Fruit fly (Drosophila melanogaster) whole organism, embryonic: ENCODE data around the gene CG9992.
A peak's percentile ranks its signal among the peaks of the same experiment; 100 is the strongest.

ENCODE experiments used
- B-H1 ChIP-seq: fragments of 200-800 bp; sonication (Bioruptor generic); IDR thresholded peaks from 3 replicates; pipeline ENCODE4 v1.3.6; 2022; ENCODE audit warnings: missing biosample characterization, missing genetic modification characterization
- CG10979 ChIP-seq: fragments of 200-800 bp; sonication (Bioruptor generic); optimal IDR thresholded peaks from 2 replicates; lab custom pipeline; 2018; ENCODE audit warnings: missing biosample characterization, mild to moderate bottlenecking, missing genetic modification characterization, moderate library complexity
- CG11085 ChIP-seq: fragments of 200-800 bp; sonication (Bioruptor generic); IDR thresholded peaks from 2 replicates; pipeline ENCODE4 v1.3.6; 2022; ENCODE audit warnings: missing biosample characterization, missing genetic modification characterization
- CG15011 ChIP-seq: fragments of 200-800 bp; sonication (Bioruptor generic); optimal IDR thresholded peaks from 3 replicates; lab custom pipeline; 2018; ENCODE audit warnings: missing biosample characterization, mild to moderate bottlenecking, missing genetic modification characterization
- CG17612 ChIP-seq: fragments of 200-800 bp; sonication (Bioruptor generic); IDR thresholded peaks from 2 replicates; pipeline ENCODE4 v1.3.6; 2022; ENCODE audit warnings: missing biosample characterization, missing genetic modification characterization
- CG17829 ChIP-seq: fragments of 200-800 bp; optimal IDR thresholded peaks from 2 replicates; lab custom pipeline; 2019; ENCODE audit warnings: missing biosample characterization, mild to moderate bottlenecking, missing genetic modification characterization, moderate library complexity
- CG18262 ChIP-seq: fragments of 200-800 bp; optimal IDR thresholded peaks from 3 replicates; lab custom pipeline; 2019; ENCODE audit warnings: missing biosample characterization, mild to moderate bottlenecking, missing genetic modification characterization, moderate library complexity
- CG2889 ChIP-seq: fragments of 200-800 bp; sonication (Bioruptor generic); IDR thresholded peaks from 3 replicates; pipeline ENCODE4 v1.3.6; 2022; ENCODE audit warnings: missing biosample characterization, missing genetic modification characterization
- CG30020 ChIP-seq: fragments of 200-800 bp; optimal IDR thresholded peaks from 2 replicates; lab custom pipeline; 2019; ENCODE audit warnings: missing biosample characterization, mild to moderate bottlenecking, missing genetic modification characterization, moderate library complexity
- CG42726 ChIP-seq: fragments of 200-800 bp; sonication (Bioruptor generic); IDR thresholded peaks from 2 replicates; pipeline ENCODE4 v1.3.6; 2022; ENCODE audit warnings: missing biosample characterization, missing genetic modification characterization; ENCODE audit not compliant: partially characterized antibody
- CG4707 ChIP-seq: fragments of 200-800 bp; sonication (Bioruptor generic); optimal IDR thresholded peaks from 2 replicates; lab custom pipeline; 2018; ENCODE audit warnings: missing biosample characterization, mild to moderate bottlenecking, missing genetic modification characterization, moderate library complexity
- CG5953 ChIP-seq: fragments of 200-800 bp; sonication (Bioruptor generic); IDR thresholded peaks from 2 replicates; pipeline ENCODE4 v1.3.6; 2022; ENCODE audit warnings: missing biosample characterization, missing genetic modification characterization
- CG7372 ChIP-seq: fragments of 200-800 bp; sonication (Bioruptor generic); IDR thresholded peaks from 2 replicates; pipeline ENCODE4 v1.3.6; 2022; ENCODE audit warnings: missing biosample characterization, missing genetic modification characterization
- CG7786 ChIP-seq: fragments of 200-800 bp; sonication (Bioruptor generic); optimal IDR thresholded peaks from 2 replicates; lab custom pipeline; 2016; ENCODE audit warnings: missing biosample characterization, missing genetic modification characterization
- CG8290 ChIP-seq, 3 experiments: fragments of 200-800 bp; sonication (Bioruptor generic); optimal IDR thresholded peaks; 2 replicates each; lab custom pipeline; 2016 to 2019; ENCODE audit warnings: missing biosample characterization in 3 of 3, missing genetic modification characterization in 3 of 3, mild to moderate bottlenecking in 2 of 3, moderate library complexity in 1 of 3
- CG9609 ChIP-seq: fragments of 200-800 bp; sonication (Bioruptor generic); optimal IDR thresholded peaks from 3 replicates; lab custom pipeline; 2016; ENCODE audit warnings: missing biosample characterization, missing genetic modification characterization
- CG9817 ChIP-seq: fragments of 200-800 bp; sonication (Bioruptor generic); optimal IDR thresholded peaks from 2 replicates; lab custom pipeline; 2018; ENCODE audit warnings: missing biosample characterization, mild to moderate bottlenecking, missing genetic modification characterization, moderate library complexity
- Dip2 ChIP-seq: fragments of 200-800 bp; sonication (Bioruptor generic); IDR thresholded peaks from 2 replicates; pipeline ENCODE4 v1.3.6; 2022; ENCODE audit warnings: missing biosample characterization, missing genetic modification characterization
- Doc2 ChIP-seq: fragments of 200-800 bp; sonication (Bioruptor generic); IDR thresholded peaks from 2 replicates; pipeline ENCODE4 v1.3.6; 2022; ENCODE audit warnings: missing biosample characterization, missing genetic modification characterization
- Fer3 ChIP-seq: fragments of 200-800 bp; sonication (Bioruptor generic); optimal IDR thresholded peaks from 2 replicates; lab custom pipeline; 2018; ENCODE audit warnings: missing biosample characterization, mild to moderate bottlenecking, missing genetic modification characterization, moderate library complexity
- HHEX ChIP-seq: fragments of 200-800 bp; sonication (Bioruptor generic); optimal IDR thresholded peaks from 3 replicates; lab custom pipeline; 2017; ENCODE audit warnings: missing biosample characterization, mild to moderate bottlenecking, missing genetic modification characterization, missing genetic modification reagents
- HLH3B ChIP-seq: fragments of 200-800 bp; sonication (Bioruptor generic); IDR thresholded peaks from 2 replicates; pipeline ENCODE4 v1.3.6; 2022; ENCODE audit warnings: missing biosample characterization, missing genetic modification characterization
- HLHmδ ChIP-seq: fragments of 200-800 bp; sonication (Bioruptor generic); optimal IDR thresholded peaks from 2 replicates; lab custom pipeline; 2018; ENCODE audit warnings: missing biosample characterization, mild to moderate bottlenecking, missing genetic modification characterization, moderate library complexity
- HmgZ ChIP-seq: fragments of 200-800 bp; sonication (Bioruptor generic); optimal IDR thresholded peaks from 2 replicates; lab custom pipeline; 2018; ENCODE audit warnings: missing biosample characterization, mild to moderate bottlenecking, missing genetic modification characterization
- Hsf ChIP-seq: fragments of 200-800 bp; sonication (Bioruptor generic); optimal IDR thresholded peaks from 3 replicates; lab custom pipeline; 2016; ENCODE audit warnings: missing biosample characterization, missing genetic modification characterization
- Kr ChIP-seq: fragments of 200-800 bp; sonication (Bioruptor generic); optimal IDR thresholded peaks from 2 replicates; lab custom pipeline; 2017; ENCODE audit warnings: missing biosample characterization, mild to moderate bottlenecking, missing genetic modification characterization
- Lim3 ChIP-seq: fragments of 200-800 bp; sonication (Bioruptor generic); IDR thresholded peaks from 2 replicates; pipeline ENCODE4 v1.3.6; 2022; ENCODE audit warnings: missing biosample characterization, missing genetic modification characterization
- MTF-1 ChIP-seq: fragments of 200-800 bp; sonication (Bioruptor generic); optimal IDR thresholded peaks from 2 replicates; lab custom pipeline; 2018; ENCODE audit warnings: missing biosample characterization, mild to moderate bottlenecking, missing genetic modification characterization, borderline replicate concordance
- NC2α ChIP-seq: fragments of 200-800 bp; sonication (Bioruptor generic); optimal IDR thresholded peaks from 2 replicates; lab custom pipeline; 2016; ENCODE audit warnings: missing biosample characterization, missing genetic modification characterization
- Neu2 ChIP-seq: fragments of 200-800 bp; sonication (Bioruptor generic); optimal IDR thresholded peaks from 3 replicates; lab custom pipeline; 2016; ENCODE audit warnings: missing biosample characterization, missing genetic modification characterization, borderline replicate concordance
- NfI ChIP-seq: fragments of 200-800 bp; sonication (Bioruptor generic); optimal IDR thresholded peaks from 3 replicates; lab custom pipeline; 2018; ENCODE audit warnings: missing biosample characterization, mild to moderate bottlenecking, missing genetic modification characterization, moderate library complexity
- Optix ChIP-seq: fragments of 200-800 bp; sonication (Bioruptor generic); IDR thresholded peaks from 3 replicates; pipeline ENCODE4 v1.3.6; 2022; ENCODE audit warnings: missing biosample characterization, missing genetic modification characterization
- ase ChIP-seq: fragments of 200-800 bp; sonication (Bioruptor generic); IDR thresholded peaks from 3 replicates; pipeline ENCODE4 v1.3.6; 2022; ENCODE audit warnings: missing biosample characterization, missing genetic modification characterization
- az2 ChIP-seq: fragments of 200-800 bp; sonication (Bioruptor generic); optimal IDR thresholded peaks from 3 replicates; lab custom pipeline; 2016; ENCODE audit warnings: missing biosample characterization, missing genetic modification characterization
- bigmax ChIP-seq: fragments of 200-800 bp; sonication (Bioruptor generic); optimal IDR thresholded peaks from 2 replicates; lab custom pipeline; 2018; ENCODE audit warnings: missing biosample characterization, mild to moderate bottlenecking, missing genetic modification characterization
- br ChIP-seq: fragments of >200 bp; optimal IDR thresholded peaks from 2 replicates; lab custom pipeline; 2017
- btn ChIP-seq: fragments of 200-800 bp; sonication (Bioruptor generic); optimal IDR thresholded peaks from 2 replicates; lab custom pipeline; 2016; ENCODE audit warnings: missing biosample characterization, missing genetic modification characterization
- eve ChIP-seq, 2 experiments: fragments of >200 bp; optimal IDR thresholded peaks; 2 replicates each; lab custom pipeline; 2017; ENCODE audit warnings: missing biosample characterization in 2 of 2, missing genetic modification characterization in 2 of 2
- ewg ChIP-seq: fragments of 200-800 bp; sonication (Bioruptor generic); optimal IDR thresholded peaks from 3 replicates; lab custom pipeline; 2017; ENCODE audit warnings: mild to moderate bottlenecking, missing biosample characterization, missing genetic modification reagents, missing genetic modification characterization
- hb ChIP-seq: fragments of 200-800 bp; sonication (Bioruptor generic); IDR thresholded peaks from 3 replicates; pipeline ENCODE4 v1.3.6; 2022; ENCODE audit warnings: missing biosample characterization, missing genetic modification characterization; ENCODE audit not compliant: partially characterized antibody
- nom ChIP-seq: fragments of 200-800 bp; sonication (Bioruptor generic); optimal IDR thresholded peaks from 2 replicates; lab custom pipeline; 2017; ENCODE audit warnings: missing biosample characterization, missing genetic modification characterization, mild to moderate bottlenecking, moderate library complexity, missing genetic modification reagents
- onecut ChIP-seq: fragments of 200-800 bp; sonication (Bioruptor generic); IDR thresholded peaks from 2 replicates; pipeline ENCODE4 v1.3.6; 2022; ENCODE audit warnings: missing biosample characterization, missing genetic modification characterization
- psq ChIP-seq: fragments of 200-800 bp; sonication (Bioruptor generic); optimal IDR thresholded peaks from 2 replicates; lab custom pipeline; 2017; ENCODE audit warnings: missing biosample characterization, missing genetic modification characterization
- pum ChIP-seq: fragments of 200-800 bp; sonication (Bioruptor generic); optimal IDR thresholded peaks from 2 replicates; lab custom pipeline; 2016; ENCODE audit warnings: missing biosample characterization, missing genetic modification characterization
- rib ChIP-seq: fragments of 200-800 bp; sonication (Bioruptor generic); IDR thresholded peaks from 2 replicates; pipeline ENCODE4 v1.3.6; 2022; ENCODE audit warnings: missing biosample characterization, missing genetic modification characterization
- sim ChIP-seq: fragments of 200-800 bp; sonication (Bioruptor generic); IDR thresholded peaks from 2 replicates; pipeline ENCODE4 v1.3.6; 2022; ENCODE audit warnings: missing biosample characterization, missing genetic modification characterization
- slbo ChIP-seq: fragments of 200-800 bp; sonication (Bioruptor generic); IDR thresholded peaks from 2 replicates; pipeline ENCODE4 v1.3.6; 2022; ENCODE audit warnings: missing biosample characterization, missing genetic modification characterization
- tgo ChIP-seq: fragments of 200-800 bp; sonication (Bioruptor generic); IDR thresholded peaks from 3 replicates; pipeline ENCODE4 v1.3.6; 2022; ENCODE audit warnings: missing biosample characterization, missing genetic modification characterization
- tll ChIP-seq, 2 experiments: fragments of 200-800 bp in 1 of 2; fragments of >200 bp in 1 of 2; sonication (Bioruptor generic) in 1 of 2; optimal IDR thresholded peaks; 2 replicates each; lab custom pipeline; 2017 to 2019; ENCODE audit warnings: missing biosample characterization in 2 of 2, missing genetic modification characterization in 2 of 2, mild to moderate bottlenecking in 1 of 2, moderate library complexity in 1 of 2
- vnd ChIP-seq: fragments of 200-800 bp; sonication (Bioruptor generic); IDR thresholded peaks from 3 replicates; pipeline ENCODE4 v1.3.6; 2022; ENCODE audit warnings: missing biosample characterization, missing genetic modification characterization; ENCODE audit not compliant: partially characterized antibody

Gene CG9992

DNA sequence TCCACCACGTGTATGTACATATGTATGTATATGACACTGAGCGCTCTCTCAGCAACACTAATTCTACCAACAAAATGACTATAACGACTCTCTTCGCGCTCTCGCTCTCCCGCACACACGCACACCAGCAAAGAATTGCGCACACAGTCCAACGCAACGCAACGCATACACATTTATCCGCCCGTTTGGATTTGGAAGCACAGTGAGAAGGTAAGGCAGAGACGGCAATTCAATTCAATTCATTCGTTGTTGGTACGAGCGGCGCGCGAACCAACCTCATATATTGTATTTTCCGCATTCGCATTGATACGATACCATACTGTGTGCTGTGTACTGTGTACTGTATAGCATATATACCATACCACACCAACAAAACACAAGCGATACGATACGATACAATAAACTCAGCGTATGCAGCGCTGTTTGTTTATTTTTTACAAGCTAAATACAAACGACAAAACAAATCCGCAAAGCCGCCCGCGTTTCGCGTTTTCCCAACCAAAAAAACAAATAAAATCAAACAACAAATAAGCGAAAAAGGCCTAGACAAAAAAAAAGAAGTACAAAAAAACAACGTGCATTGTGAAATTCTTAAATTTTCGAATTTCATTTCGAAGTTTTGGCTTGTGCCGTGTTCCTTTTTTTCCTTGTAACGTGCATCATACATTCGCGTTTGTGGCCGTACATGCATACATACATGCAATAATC, 51.1 kb downstream of the CG9992 start, which contains the start of the genes CG9921 and Dsp1 (continued):
- TF ChIP-seq CG18262 (tag; lab: Kevin White, UChicago) (no peak), CG17829 (peak; percentile 1), CG7372 (GFP tag; lab: Robert Waterston, UW) (no peak), CG15011 (GFP tag; lab: Kevin White, UChicago) (no peak), CG7786 (GFP tag; lab: Kevin White, UChicago) (no peak), nom (GFP tag; lab: Kevin White, UChicago) (peak; percentile 13), az2 (no peak), ase (GFP tag; lab: Robert Waterston, UW) (no peak), ewg (GFP tag; lab: Kevin White, UChicago) (no peak), Hsf (GFP tag; lab: Kevin White, UChicago) (no peak), CG10979 (no peak), rib (GFP tag; lab: Robert Waterston, UW) (peak; percentile 72), HLH3B (GFP tag; lab: Robert Waterston, UW) (no peak), tll (GFP tag; optimal IDR thresholded peaks at IDR 0.05; lab: Kevin White, UChicago) (no peak), CG42726 (GFP tag; lab: Robert Waterston, UW) (no peak), HHEX (peak; percentile 4), eve (GFP tag; optimal IDR thresholded peaks at IDR 0.05; lab: Kevin White, UChicago) (peak in 1 of 2 experiments; percentile 56), Dip2 (GFP tag; lab: Robert Waterston, UW) (no peak), CG5953 (GFP tag; lab: Robert Waterston, UW) (no peak), HmgZ (tag; lab: Kevin White, UChicago) (peak; percentile 65), HLHmδ (GFP tag; lab: Kevin White, UChicago) (peak; percentile 90), MTF-1 (peak; percentile 48), CG2889 (GFP tag; lab: Robert Waterston, UW) (no peak), CG9609 (no peak), bigmax (no peak), sim (GFP tag; lab: Robert Waterston, UW) (no peak), Neu2 (GFP tag; lab: Kevin White, UChicago) (no peak), CG17612 (GFP tag; lab: Robert Waterston, UW) (no peak), br (lab: Kevin White, UChicago) (no peak), Fer3 (tag; lab: Kevin White, UChicago) (no peak), pum (GFP tag; lab: Kevin White, UChicago) (no peak), tgo (no peak), slbo (no peak), CG30020 (tag; lab: Kevin White, UChicago) (peak; percentile 22), CG11085 (GFP tag; lab: Robert Waterston, UW) (no peak), CG8290 (GFP tag; optimal IDR thresholded peaks at IDR 0.05; lab: Kevin White, UChicago) (no peak), CG8290 (tag; optimal IDR thresholded peaks at IDR 0.05; lab: Kevin White, UChicago) (peak in 1 of 2 experiments; percentile 76), Doc2 (GFP tag; lab: Robert Waterston, UW) (no peak), vnd (no peak), CG9817 (tag; lab: Kevin White, UChicago) (no peak), NfI (GFP tag; lab: Kevin White, UChicago) (no peak), Optix (GFP tag; lab: Robert Waterston, UW) (no peak), Lim3 (GFP tag; lab: Robert Waterston, UW) (no peak), onecut (GFP tag; lab: Robert Waterston, UW) (no peak), B-H1 (GFP tag; lab: Robert Waterston, UW) (no peak), Kr (GFP tag; lab: Kevin White, UChicago) (no peak), btn (GFP tag; lab: Kevin White, UChicago) (no peak), hb (GFP tag; lab: Robert Waterston, UW) (no peak), psq (GFP tag; lab: Kevin White, UChicago) (no peak), CG4707 (GFP tag; lab: Kevin White, UChicago) (no peak), NC2α (GFP tag; lab: Kevin White, UChicago) (no peak)
